Worm (Caenorhabditis elegans): Measurements from ENCODE around the gene C53C7.3.

The C53C7.3 gene

DNA sequence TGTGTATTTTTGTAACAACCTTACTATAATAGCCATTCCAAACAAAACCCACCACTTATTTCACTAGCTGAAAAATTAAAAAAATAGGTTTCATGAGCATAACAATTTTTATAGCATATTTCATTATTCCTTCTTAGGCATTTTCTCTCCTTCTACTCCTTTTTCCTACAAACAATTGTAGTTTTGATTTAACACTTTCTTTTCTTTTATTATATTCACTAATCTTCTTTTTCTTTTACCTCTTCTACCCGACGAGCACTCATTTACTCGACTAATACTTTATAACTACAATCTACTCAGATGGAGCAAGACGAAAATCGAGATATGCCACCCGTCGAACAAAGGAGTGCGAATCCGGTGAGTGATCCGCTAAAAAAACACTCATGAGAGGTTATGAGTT, at the start of gene C53C7.3:
Gene C53C7.3 (plus strand): TSS at position 301 of the 400 bp plus-strand sequence.
- no peak for TF ChIP-seq elt-2 (tag; optimal IDR thresholded peaks at IDR 0.05)
- no peak for TF ChIP-seq ceh-82 (tag; optimal IDR thresholded peaks at IDR 0.05)
- TF ChIP-seq hmg-11 (tag; optimal IDR thresholded peaks at IDR 0.05), result no peak
- no peak for TF ChIP-seq ceh-16 (tag; optimal IDR thresholded peaks at IDR 0.05)
- TF ChIP-seq nhr-77 (tag; optimal IDR thresholded peaks at IDR 0.05), result no peak
- no peak for TF ChIP-seq snpc-4 (tag; optimal IDR thresholded peaks at IDR 0.05)
- no peak for TF ChIP-seq sea-2 (GFP tag; optimal IDR thresholded peaks at IDR 0.05)
- no peak for TF ChIP-seq fkh-2 (tag; optimal IDR thresholded peaks at IDR 0.05)
- no peak for TF ChIP-seq nhr-67 (tag; optimal IDR thresholded peaks at IDR 0.05)
- no peak for TF ChIP-seq nhr-25 (tag; optimal IDR thresholded peaks at IDR 0.05)
- no peak for TF ChIP-seq zag-1 (tag; optimal IDR thresholded peaks at IDR 0.05)
- TF ChIP-seq ZK546.5 (tag; optimal IDR thresholded peaks at IDR 0.05), result no peak
- TF ChIP-seq mdl-1 (tag; optimal IDR thresholded peaks at IDR 0.05), result no peak
- no peak for TF ChIP-seq nhr-76 (tag; optimal IDR thresholded peaks at IDR 0.05)
- no peak for TF ChIP-seq nhr-28 (tag; optimal IDR thresholded peaks at IDR 0.05)
- no peak for TF ChIP-seq unc-62 (GFP tag; optimal IDR thresholded peaks at IDR 0.05)
- TF ChIP-seq egl-27 (tag; optimal IDR thresholded peaks at IDR 0.05), result no peak
- no peak for TF ChIP-seq unc-39 (tag; optimal IDR thresholded peaks at IDR 0.05)
- no peak for TF ChIP-seq aly-2 (tag; optimal IDR thresholded peaks at IDR 0.05)

- TF ChIP-seq eor-1 (tag; optimal IDR thresholded peaks at IDR 0.05) (no peak), aly-2 (tag; optimal IDR thresholded peaks at IDR 0.05) (no peak), elt-3 (tag; optimal IDR thresholded peaks at IDR 0.05) (no peak), nhr-237 (tag; optimal IDR thresholded peaks at IDR 0.05) (no peak), skn-1 (tag; optimal IDR thresholded peaks at IDR 0.05) (no peak), egl-5 (tag; optimal IDR thresholded peaks at IDR 0.05) (no peak), nhr-25 (tag; optimal IDR thresholded peaks at IDR 0.05) (peak; percentile 37)
Measured at ce11 chrX:12999567-12999966, 48.8 kb upstream of the C53C7.3 start.

DNA sequence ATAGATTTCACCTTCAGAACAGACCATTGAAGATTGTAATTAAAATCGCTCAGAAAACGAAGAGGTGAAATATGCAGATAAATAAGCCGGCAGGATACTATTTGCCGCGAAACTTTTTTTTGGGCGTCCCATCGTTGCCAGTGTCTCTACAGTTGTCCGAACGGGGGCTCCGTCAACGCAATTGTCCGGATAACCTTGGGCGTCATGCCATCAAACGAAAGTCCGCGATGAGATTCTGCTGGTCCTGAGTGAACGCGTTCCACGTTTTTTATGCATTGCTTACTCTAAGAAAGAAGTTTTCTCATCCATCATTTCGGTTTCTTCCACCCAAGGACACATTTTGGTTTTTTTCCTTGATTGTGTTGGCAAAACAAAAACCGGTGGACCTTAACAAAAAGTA, 47.5 kb upstream of the C53C7.3 start:
- TF ChIP-seq nhr-43 (tag; optimal IDR thresholded peaks at IDR 0.05; ENCODE audit: poor library complexity, severe bottlenecking) (no peak), ama-1 (optimal IDR thresholded peaks at IDR 0.05) (no peak), unc-62 (GFP tag; optimal IDR thresholded peaks at IDR 0.05) (no peak), ztf-4 (tag; optimal IDR thresholded peaks at IDR 0.05) (no peak), nhr-25 (tag; optimal IDR thresholded peaks at IDR 0.05) (no peak), lin-15B (tag; optimal IDR thresholded peaks at IDR 0.05) (no peak), ceh-9 (tag; optimal IDR thresholded peaks at IDR 0.05) (no peak), mdl-1 (tag; optimal IDR thresholded peaks at IDR 0.05) (no peak), zag-1 (tag; optimal IDR thresholded peaks at IDR 0.05) (no peak), pqm-1 (tag; optimal IDR thresholded peaks at IDR 0.05) (no peak), lin-39 (tag; optimal IDR thresholded peaks at IDR 0.05) (no peak), elt-1 (tag; optimal IDR thresholded peaks at IDR 0.05) (no peak), tbx-2 (tag; optimal IDR thresholded peaks at IDR 0.05) (no peak), nhr-67 (tag; optimal IDR thresholded peaks at IDR 0.05) (no peak), nhr-76 (tag; optimal IDR thresholded peaks at IDR 0.05) (no peak)

DNA sequence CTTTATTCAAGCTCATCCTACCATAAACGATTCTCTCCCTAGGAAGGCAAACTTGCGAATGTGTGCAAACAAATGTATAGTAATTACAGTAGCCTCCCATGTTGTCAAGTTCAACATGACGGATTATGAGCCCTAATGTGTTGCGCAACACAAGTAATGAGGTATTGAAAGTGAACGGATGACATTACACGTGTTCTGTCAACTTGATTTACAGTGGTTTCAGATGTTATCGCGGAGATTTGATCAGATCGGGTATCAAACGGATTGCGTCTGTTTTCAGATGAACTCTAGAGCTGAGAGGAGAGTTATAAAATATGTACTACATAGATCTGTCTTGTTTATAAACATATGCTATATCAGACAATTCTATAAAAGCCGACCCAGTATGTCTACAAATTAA, 46.0 kb upstream of the C53C7.3 start:
- TF ChIP-seq nfya-1 (tag; optimal IDR thresholded peaks at IDR 0.05; ENCODE audit: insufficient read depth) (no peak), elt-1 (tag; optimal IDR thresholded peaks at IDR 0.05) (peak; percentile 3), ama-1 (optimal IDR thresholded peaks at IDR 0.05) (no peak), pha-4 (tag; optimal IDR thresholded peaks at IDR 0.05) (no peak)

ce11 chrX:13003092-13003491, 45.3 kb upstream of the C53C7.3 start:
- no peak for TF ChIP-seq lsy-12 (tag; optimal IDR thresholded peaks at IDR 0.05)
- peak; percentile 92 for TF ChIP-seq nhr-25 (tag; optimal IDR thresholded peaks at IDR 0.05)
